Fruit fly (Drosophila melanogaster): ENCODE measurements around the gene dysf.

DNA sequence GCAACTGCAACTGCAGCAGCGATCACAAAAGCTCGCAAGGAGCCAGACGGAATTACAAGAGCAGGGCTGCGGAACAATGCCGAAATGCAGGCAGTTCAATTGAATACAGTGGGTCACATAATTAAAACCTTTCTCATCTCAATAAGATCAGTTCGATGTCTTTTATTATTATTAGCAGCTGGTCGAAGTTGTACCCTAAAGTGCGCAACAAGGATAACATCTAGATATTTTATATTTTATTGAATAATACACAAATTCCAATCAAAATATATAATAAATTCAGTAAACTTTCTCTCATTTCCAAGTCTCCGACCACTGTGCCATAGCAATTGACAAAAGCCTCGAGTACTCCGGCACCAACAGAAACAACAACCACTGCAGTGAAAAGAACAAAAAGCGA lies 30.4 kb downstream of the dysf start:
- TF ChIP-seq CG8478 (optimal IDR thresholded peaks at IDR 0.05) (no peak), CTCF (optimal IDR thresholded peaks at IDR 0.05) (no peak)

Data from S2 (cell line).